Fruit fly (Drosophila melanogaster) whole organism, pupa: Measurements from ENCODE around the gene CG32026.

Experiments used
- CG14655 ChIP-seq: fragments of 200-800 bp; sonication (Bioruptor generic); optimal IDR thresholded peaks from 3 replicates; lab custom pipeline; 2017; ENCODE audit warnings: mild to moderate bottlenecking, missing biosample characterization, missing genetic modification reagents, missing genetic modification characterization
- D1 ChIP-seq: fragments of 200-800 bp; sonication (Bioruptor generic); optimal IDR thresholded peaks from 2 replicates; lab custom pipeline; 2018; ENCODE audit warnings: missing biosample characterization, mild to moderate bottlenecking, missing genetic modification characterization, moderate library complexity
- Snoo ChIP-seq: fragments of 200-800 bp; sonication (Bioruptor generic); optimal IDR thresholded peaks from 3 replicates; lab custom pipeline; 2017; ENCODE audit warnings: missing biosample characterization, mild to moderate bottlenecking, missing genetic modification characterization, inconsistent platforms
- rn ChIP-seq: fragments of 200-800 bp; sonication (Bioruptor generic); IDR thresholded peaks from 2 replicates; pipeline ENCODE4 v1.3.6; 2022; ENCODE audit warnings: missing biosample characterization, missing genetic modification characterization

dm6 chr3L:8787240-8787639 is 49.0 kb upstream of the CG32026 start:
- TF ChIP-seq Snoo (tag; lab: Kevin White, UChicago) (no peak), D1 (tag; lab: Kevin White, UChicago) (no peak), CG14655 (GFP tag; lab: Kevin White, UChicago) (no peak), rn (GFP tag; lab: Robert Waterston, UW) (no peak)
